Worm (Caenorhabditis elegans) whole organism, L4 larva: ENCODE data around the gene F36H12.3.
"Not testable (repeated sequence)": the region's sequence is repeated elsewhere in the genome, so short reads cannot be mapped to it uniquely, and the experiment has no call there.

ENCODE experiments used
- D1046.2 ChIP-seq: fragments of 200-800 bp; sonication (Bioruptor generic); IDR thresholded peaks from 2 replicates; pipeline ENCODE4 v1.3.6; 2022; ENCODE audit warnings: missing genetic modification characterization, missing compliant biosample characterization
- F37D6.2 ChIP-seq: sonication (generic microtip); optimal IDR thresholded peaks from 2 replicates; lab custom pipeline; 2016; ENCODE audit warnings: mild to moderate bottlenecking, missing genetic modification characterization, missing compliant biosample characterization
- Y5F2A.4 ChIP-seq: fragments of 200-800 bp; sonication (Bioruptor generic); optimal IDR thresholded peaks from 2 replicates; lab custom pipeline; 2018; ENCODE audit warnings: mild to moderate bottlenecking, missing genetic modification characterization, missing compliant biosample characterization
- ama-1 ChIP-seq: fragments of 150-350 bp; optimal IDR thresholded peaks from 2 replicates; lab custom pipeline; 2014; ENCODE audit warnings: inconsistent platforms, mixed read lengths
- daf-12 ChIP-seq: fragments of 150-350 bp; optimal IDR thresholded peaks from 2 replicates; lab custom pipeline; 2014; ENCODE audit warnings: missing biosample characterization, missing genetic modification reagents, missing genetic modification characterization
- fos-1 ChIP-seq: fragments of 150-350 bp; optimal IDR thresholded peaks from 2 replicates; lab custom pipeline; 2014; ENCODE audit warnings: missing biosample characterization, missing genetic modification characterization
- lin-15B ChIP-seq: fragments of 150-350 bp; sonication (generic microtip); optimal IDR thresholded peaks from 3 replicates; lab custom pipeline; 2014; ENCODE audit warnings: missing biosample characterization, missing genetic modification characterization
- nhr-237 ChIP-seq: sonication (generic microtip); optimal IDR thresholded peaks from 2 replicates; lab custom pipeline; 2017; ENCODE audit warnings: missing biosample characterization, missing genetic modification characterization
- nhr-76 ChIP-seq: fragments of 150-350 bp; optimal IDR thresholded peaks from 2 replicates; lab custom pipeline; 2014; ENCODE audit warnings: missing biosample characterization, missing genetic modification characterization
- php-3 ChIP-seq: fragments of 200-800 bp; sonication (Bioruptor generic); IDR thresholded peaks from 2 replicates; pipeline ENCODE4 v1.3.6; 2022; ENCODE audit warnings: missing genetic modification reagents, missing genetic modification characterization, missing compliant biosample characterization
- pqm-1 ChIP-seq: sonication (generic microtip); optimal IDR thresholded peaks from 2 replicates; lab custom pipeline; 2017; ENCODE audit warnings: missing biosample characterization, missing genetic modification characterization
- unc-39 ChIP-seq: sonication (generic microtip); optimal IDR thresholded peaks from 2 replicates; lab custom pipeline; 2017; ENCODE audit warnings: missing biosample characterization, missing genetic modification characterization
- unc-62 ChIP-seq, 3 experiments: fragments of 150-350 bp in 1 of 3; sonication (generic microtip); optimal IDR thresholded peaks in 2 of 3; peaks in 1 of 3; 1 replicate in 1 of 3; 2 replicates in 2 of 3; lab custom pipeline; 2014 to 2017; ENCODE audit warnings: missing biosample characterization in 3 of 3, missing genetic modification characterization in 3 of 3, missing genetic modification reagents in 3 of 3, missing genotype in 1 of 3
- ztf-11 ChIP-seq: fragments of 150-350 bp; optimal IDR thresholded peaks from 2 replicates; lab custom pipeline; 2014; ENCODE audit warnings: missing biosample characterization, missing genetic modification characterization

DNA sequence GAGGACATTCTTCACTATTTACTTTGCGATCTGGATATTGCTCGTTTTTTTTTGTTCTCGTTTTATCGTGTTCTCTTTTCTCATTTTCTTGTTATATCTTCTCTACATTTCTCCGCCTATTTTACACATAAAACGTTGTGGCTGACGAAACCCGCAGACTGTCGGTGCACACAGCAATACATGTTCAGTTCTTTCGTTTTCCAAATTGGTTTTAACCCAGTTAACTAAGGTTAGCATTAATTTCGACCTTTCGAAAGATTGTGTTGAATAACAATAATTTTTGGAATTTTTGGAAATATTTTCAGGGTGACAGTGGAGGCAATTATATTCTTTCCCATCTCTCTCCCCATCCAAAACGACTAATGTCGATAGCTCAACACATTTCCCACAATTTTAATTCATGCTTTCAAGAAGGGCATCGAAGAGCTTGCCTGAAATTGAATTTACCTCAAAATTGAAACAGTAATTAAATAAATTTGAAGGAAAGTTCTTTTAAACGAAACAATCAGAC, 7.9 kb upstream of the F36H12.3 start:
- not testable (repeated sequence) for TF ChIP-seq F37D6.2 (tag; lab: Kevin White, UChicago); unc-62 (tag; optimal IDR thresholded peaks at IDR 0.05; lab: Kevin White, UChicago); unc-39; daf-12 (tag; lab: Kevin White, UChicago); lin-15B (tag; lab: Kevin White, UChicago); nhr-76 (tag; lab: Kevin White, UChicago); pqm-1; Y5F2A.4; fos-1 (tag; lab: Kevin White, UChicago); php-3 (GFP tag; lab: Robert Waterston, UW); nhr-237 (tag; lab: Kevin White, UChicago); ztf-11; D1046.2
- TF ChIP-seq unc-62 (GFP tag; optimal IDR thresholded peaks at IDR 0.05 in 1 of 2; lab: Kevin White, UChicago) (peak in 1 of 2 experiments; percentile 31), ama-1 (peak; percentile 32)
